Fruit fly (Drosophila melanogaster): ENCODE results near the gene CG31730.
A peak's percentile ranks its signal among the peaks of the same experiment; 100 is the strongest.

Gene CG31730

DNA sequence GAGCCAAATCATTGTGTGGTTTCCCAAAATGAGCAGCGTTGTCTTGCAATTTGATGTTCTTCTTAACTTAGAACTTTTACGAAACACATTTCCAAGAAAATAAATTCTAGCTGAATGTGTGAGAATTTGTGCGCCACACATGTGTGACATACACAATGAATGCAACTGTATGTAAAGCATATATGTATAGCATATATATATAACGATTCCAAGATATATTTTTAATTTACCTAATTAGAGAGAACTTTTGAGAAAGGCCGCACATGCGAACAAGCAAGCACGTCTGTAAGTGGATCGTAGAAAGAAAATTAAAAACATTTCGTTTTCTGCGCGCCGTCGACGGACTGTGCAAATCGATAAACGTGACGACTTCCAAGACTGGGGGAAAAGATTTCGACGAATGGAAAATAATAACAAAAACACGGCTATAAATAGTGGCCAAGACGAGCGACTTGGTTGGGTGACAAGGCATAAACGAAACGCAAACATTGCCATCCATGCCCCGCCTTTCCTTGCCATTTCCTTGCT lies 32.5 kb upstream of the CG31730 start:
- no peak for TF ChIP-seq gl (tag; optimal IDR thresholded peaks at IDR 0.05)
- 0 out of 3 replicates have a peak, but pooled peaks have one; percentile 36 for TF ChIP-seq CG4496 (GFP tag; IDR thresholded peaks at IDR 0.05)

DNA sequence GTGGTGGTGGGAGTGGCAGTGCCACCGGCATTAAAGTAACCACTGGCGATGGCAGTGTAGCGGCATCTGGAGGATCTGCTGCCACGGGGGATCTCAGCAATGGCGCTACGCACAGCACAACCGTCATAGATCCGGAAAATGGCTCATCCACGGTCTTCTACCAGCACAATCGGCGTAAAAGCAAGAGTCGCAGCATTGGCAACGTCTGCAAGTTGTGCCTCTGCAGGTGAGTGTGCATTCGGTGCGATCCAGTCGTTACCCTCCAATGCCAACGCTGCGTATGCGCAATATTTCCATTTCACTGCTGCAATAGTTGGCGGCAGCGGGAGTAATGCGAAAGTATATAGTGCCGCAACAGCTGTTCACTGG lies 31.5 kb upstream of the CG31730 start:
- TF ChIP-seq CG10348 (GFP tag; IDR thresholded peaks at IDR 0.05), result no peak
- no peak for TF ChIP-seq Snoo (tag; optimal IDR thresholded peaks at IDR 0.05)
- peak; percentile 46; the same call in 2 of the 3 replicates for TF ChIP-seq fd96Ca (GFP tag; IDR thresholded peaks at IDR 0.05)
- TF ChIP-seq CG8301 (tag; optimal IDR thresholded peaks at IDR 0.05), result no peak
- TF ChIP-seq Pif1A (GFP tag; optimal IDR thresholded peaks at IDR 0.05), result no peak
- TF ChIP-seq Pif1B (GFP tag; optimal IDR thresholded peaks at IDR 0.05), result no peak
- TF ChIP-seq Ets98B (GFP tag; IDR thresholded peaks at IDR 0.05), result no peak; the same call in 1 of the 2 replicates
- peak; percentile 60 for TF ChIP-seq CG32121 (GFP tag; IDR thresholded peaks at IDR 0.05)
- TF ChIP-seq CG4496 (GFP tag; IDR thresholded peaks at IDR 0.05), result no peak
- no peak for TF ChIP-seq EcR (GFP tag; optimal IDR thresholded peaks at IDR 0.05)

DNA sequence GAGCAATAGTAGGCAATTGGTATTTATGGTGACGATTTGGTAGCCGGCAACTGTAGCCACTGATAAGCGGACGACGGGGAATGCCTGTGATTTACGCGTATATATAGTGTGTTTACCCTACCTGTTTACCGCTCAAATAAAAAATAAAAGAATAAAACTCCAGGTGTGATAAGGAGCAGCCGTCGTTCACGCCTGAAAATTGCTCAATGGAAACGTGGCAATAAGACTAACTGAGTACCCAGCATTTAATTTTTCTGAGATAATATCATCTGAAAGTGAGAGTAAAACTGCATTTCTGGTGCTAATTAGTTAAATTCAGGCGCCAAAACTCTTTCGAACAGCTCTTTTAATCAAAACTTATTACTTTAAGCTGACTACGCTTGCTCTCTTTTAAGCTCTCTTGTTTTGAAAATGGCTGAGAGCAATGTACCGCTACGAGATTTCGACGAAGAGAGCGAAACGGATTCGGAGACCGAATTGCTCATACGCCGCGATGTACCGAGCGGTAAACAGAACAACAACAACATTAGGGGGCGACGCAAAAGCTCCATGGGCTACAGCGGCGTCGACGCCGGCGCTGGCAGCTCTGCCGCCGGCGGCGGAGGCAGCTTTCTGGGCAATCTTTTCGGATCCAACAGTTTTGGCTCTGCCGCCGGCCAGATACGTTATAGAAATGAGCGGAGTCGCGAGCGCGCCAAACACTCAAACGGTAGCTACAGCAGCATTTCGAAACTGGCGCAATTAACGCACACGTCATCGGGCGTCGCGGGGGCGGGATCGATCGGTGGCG lies 30.9 kb upstream of the CG31730 start:
- TF ChIP-seq EcR (GFP tag; optimal IDR thresholded peaks at IDR 0.05), result peak; percentile 37
- TF ChIP-seq CG10348 (GFP tag; IDR thresholded peaks at IDR 0.05), result no peak
- no peak for TF ChIP-seq Pif1B (GFP tag; optimal IDR thresholded peaks at IDR 0.05)
- TF ChIP-seq Ets98B (GFP tag; IDR thresholded peaks at IDR 0.05), result peak; percentile 20
- peak; percentile 8 for TF ChIP-seq CG34367 (tag; optimal IDR thresholded peaks at IDR 0.05)
- no peak for TF ChIP-seq CG17806 (tag; optimal IDR thresholded peaks at IDR 0.05)
- TF ChIP-seq CG32121 (GFP tag; IDR thresholded peaks at IDR 0.05), result peak; percentile 43; the same call in 1 of the 2 replicates
- TF ChIP-seq gl (tag; optimal IDR thresholded peaks at IDR 0.05), result peak; percentile 56
- TF ChIP-seq CG14655 (GFP tag; optimal IDR thresholded peaks at IDR 0.05), result peak; percentile 33
- peak; percentile 55; the same call in 2 of the 3 replicates for TF ChIP-seq CG4496 (GFP tag; IDR thresholded peaks at IDR 0.05)
- peak; percentile 48 for TF ChIP-seq Snoo (tag; optimal IDR thresholded peaks at IDR 0.05)
- TF ChIP-seq CG8159 (tag; optimal IDR thresholded peaks at IDR 0.05), result no peak
- no peak for TF ChIP-seq CG9948 (tag; optimal IDR thresholded peaks at IDR 0.05)
- no peak for TF ChIP-seq fd96Ca (GFP tag; IDR thresholded peaks at IDR 0.05)
- peak; percentile 32 for TF ChIP-seq Pif1A (GFP tag; optimal IDR thresholded peaks at IDR 0.05)
- peak; percentile 73 for TF ChIP-seq CG13204 (GFP tag; optimal IDR thresholded peaks at IDR 0.05)
- peak; percentile 61 for TF ChIP-seq CG15710 (tag; optimal IDR thresholded peaks at IDR 0.05)
- TF ChIP-seq rn (GFP tag; IDR thresholded peaks at IDR 0.05), result no peak
- TF ChIP-seq CG8301 (tag; optimal IDR thresholded peaks at IDR 0.05), result no peak
- no peak; the same call in 1 of the 2 replicates for TF ChIP-seq CG12605 (GFP tag; IDR thresholded peaks at IDR 0.05)

DNA sequence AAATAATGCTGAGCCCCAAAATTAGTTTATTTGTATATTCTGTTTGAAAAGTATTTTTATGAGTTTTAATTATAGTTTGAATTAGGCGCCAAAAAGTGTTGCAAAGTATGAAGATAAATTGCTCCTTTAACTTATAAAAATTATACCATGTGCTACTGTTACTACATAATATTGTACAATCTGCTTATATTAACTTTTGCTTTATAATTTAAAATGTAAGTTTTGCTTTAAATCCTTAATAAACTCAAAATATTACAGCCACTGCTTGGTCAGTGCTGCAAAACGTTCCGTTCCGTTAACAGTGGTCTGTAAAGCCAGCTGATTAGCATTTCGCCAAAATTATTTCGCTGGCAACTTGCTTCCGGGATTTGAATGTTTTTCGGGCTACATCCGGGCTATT lies 30.1 kb upstream of the CG31730 start, which contains the start of gene CG31729:
CG31729 (plus strand) TSS at position 309 of the 400 bp plus-strand sequence.
- no peak for TF ChIP-seq gl (tag; optimal IDR thresholded peaks at IDR 0.05)
- TF ChIP-seq CG32121 (GFP tag; IDR thresholded peaks at IDR 0.05), result no peak

DNA sequence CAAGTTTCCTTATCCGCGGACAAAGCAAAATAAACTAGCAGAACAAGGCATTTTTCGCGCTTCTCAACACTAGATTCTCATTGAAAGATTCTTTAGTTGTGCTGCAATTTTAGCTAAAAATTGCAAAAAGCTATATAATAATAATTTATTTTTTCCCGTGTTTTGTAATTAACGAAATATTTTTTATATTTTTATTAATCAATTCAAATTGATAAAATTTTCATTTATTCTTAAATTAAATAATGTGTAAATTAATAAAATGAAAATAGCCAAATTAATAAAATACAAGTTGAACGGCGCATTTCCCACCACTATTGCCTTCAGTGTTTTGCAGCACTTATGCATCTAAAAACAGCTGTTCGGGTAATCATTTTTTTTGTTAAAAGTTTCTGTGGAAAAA lies 26.9 kb upstream of the CG31730 start, which contains the start of the genes Drep4 and Uvrag:
Drep4 (minus strand) TSS at position 7 of the 400 bp plus-strand sequence.
Uvrag (plus strand) TSS at position 322 of the 400 bp plus-strand sequence.
- TF ChIP-seq Snoo (tag; optimal IDR thresholded peaks at IDR 0.05), result peak; percentile 51
- TF ChIP-seq Pif1B (GFP tag; optimal IDR thresholded peaks at IDR 0.05), result no peak
- peak; percentile 47 for TF ChIP-seq D1 (tag; optimal IDR thresholded peaks at IDR 0.05)
- no peak for TF ChIP-seq CG8301 (tag; optimal IDR thresholded peaks at IDR 0.05)
- TF ChIP-seq EcR (GFP tag; optimal IDR thresholded peaks at IDR 0.05), result no peak
- peak; percentile 69 for TF ChIP-seq CG8159 (tag; optimal IDR thresholded peaks at IDR 0.05)
- TF ChIP-seq rn (GFP tag; IDR thresholded peaks at IDR 0.05), result 0 out of 2 replicates have a peak, but pooled peaks have one; percentile 12
- peak; percentile 50 for TF ChIP-seq CG17806 (tag; optimal IDR thresholded peaks at IDR 0.05)

DNA sequence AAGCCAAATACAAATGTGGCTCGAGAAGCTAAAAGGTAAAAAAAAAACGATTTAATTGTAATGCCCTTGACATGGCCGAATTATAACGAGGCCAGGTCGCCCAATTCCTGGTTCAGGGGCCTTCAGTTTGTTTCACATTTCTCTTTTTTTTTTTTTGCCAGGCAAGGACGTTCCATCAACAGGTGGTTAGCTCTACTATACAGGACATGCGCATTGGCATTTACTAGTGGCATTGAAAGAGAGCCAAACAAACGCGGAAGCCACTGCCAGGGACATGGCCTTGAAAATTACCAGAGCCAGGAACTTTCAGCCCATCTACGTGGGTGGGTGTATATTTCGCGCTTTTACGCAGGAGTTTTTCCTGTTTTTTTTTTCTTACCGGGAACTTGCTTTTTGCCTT lies 26.2 kb upstream of the CG31730 start:
- TF ChIP-seq CG12605 (GFP tag; IDR thresholded peaks at IDR 0.05) (peak; percentile 90; the same call in 1 of the 2 replicates), CG8301 (tag; optimal IDR thresholded peaks at IDR 0.05) (no peak), Pif1A (GFP tag; optimal IDR thresholded peaks at IDR 0.05) (no peak)

DNA sequence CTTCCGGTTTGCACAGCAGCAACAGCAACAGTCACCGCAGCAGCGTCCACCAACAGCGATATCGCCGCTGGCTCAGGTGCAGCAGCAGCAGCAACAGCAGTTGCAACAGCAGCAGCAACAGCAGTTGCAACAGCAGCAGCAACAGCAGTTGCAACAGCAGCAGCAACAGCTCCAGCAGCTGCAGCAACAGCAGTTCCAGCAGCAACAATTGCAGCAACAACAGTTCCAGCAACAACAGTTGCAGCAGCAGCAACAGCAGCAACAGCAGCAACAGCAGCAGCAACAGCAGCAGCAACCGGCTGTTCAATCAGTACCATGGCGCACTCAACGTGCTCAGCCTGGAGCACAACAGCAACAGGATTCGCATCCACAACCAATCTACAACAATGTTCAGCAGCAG lies 13.0 kb upstream of the CG31730 start:
- TF ChIP-seq Pif1A (GFP tag; optimal IDR thresholded peaks at IDR 0.05) (no peak), CG12605 (GFP tag; IDR thresholded peaks at IDR 0.05) (no peak), CG32121 (GFP tag; IDR thresholded peaks at IDR 0.05) (no peak), CG13204 (GFP tag; optimal IDR thresholded peaks at IDR 0.05) (peak; percentile 65)
